Fruit fly (Drosophila melanogaster): Measurements from ENCODE around the gene NijA.

NijA gene

dm6 chr3L:10734561-10734960 is 37.9 kb upstream of the NijA start:
- peak; percentile 3 for TF ChIP-seq CG6808 (GFP tag; optimal IDR thresholded peaks at IDR 0.05)
- peak; percentile 0 for TF ChIP-seq Eip78C (GFP tag)
- peak; percentile 8 for TF ChIP-seq CG3919 (GFP tag; optimal IDR thresholded peaks at IDR 0.05)
- no peak for TF ChIP-seq Eip93F (GFP tag; optimal IDR thresholded peaks at IDR 0.05)
- TF ChIP-seq CG6854 (GFP tag; optimal IDR thresholded peaks at IDR 0.05): peak; percentile 21

dm6 chr3L:10733502-10733901 is 36.8 kb upstream of the NijA start:
- TF ChIP-seq Hr4 (GFP tag; optimal IDR thresholded peaks at IDR 0.05) (no peak), svp (GFP tag) (no peak), fd59A (GFP tag; optimal IDR thresholded peaks at IDR 0.05) (no peak), dac (GFP tag; optimal IDR thresholded peaks at IDR 0.05) (no peak), CG8119 (GFP tag; IDR thresholded peaks at IDR 0.05) (no peak), CG16779 (tag; optimal IDR thresholded peaks at IDR 0.05) (no peak), Eip75B (GFP tag; optimal IDR thresholded peaks at IDR 0.05) (no peak), eg (GFP tag; IDR thresholded peaks at IDR 0.05) (no peak), CG34406 (GFP tag; optimal IDR thresholded peaks at IDR 0.05) (no peak), CG6792 (GFP tag; optimal IDR thresholded peaks at IDR 0.05) (no peak), CG8632 (GFP tag; optimal IDR thresholded peaks at IDR 0.05) (no peak), Sox14 (GFP tag; optimal IDR thresholded peaks at IDR 0.05) (no peak), vri (GFP tag; optimal IDR thresholded peaks at IDR 0.05) (no peak), Met (GFP tag; optimal IDR thresholded peaks at IDR 0.05) (no peak), CG11902 (GFP tag; optimal IDR thresholded peaks at IDR 0.05) (no peak), ss (GFP tag; optimal IDR thresholded peaks at IDR 0.05) (no peak), topi (GFP tag; optimal IDR thresholded peaks at IDR 0.05) (no peak)

- TF ChIP-seq cyc (GFP tag; optimal IDR thresholded peaks at IDR 0.05) (no peak), ss (GFP tag; optimal IDR thresholded peaks at IDR 0.05) (no peak)
Measured at dm6 chr3L:10732032-10732431, 35.4 kb upstream of the NijA start.

dm6 chr3L:10727123-10727522 is 30.4 kb upstream of the NijA start:
- 0 out of 3 replicates have a peak, but pooled peaks have one; percentile 26 for TF ChIP-seq CG6163 (GFP tag; IDR thresholded peaks at IDR 0.05)
- no peak for TF ChIP-seq fd85E (GFP tag; optimal IDR thresholded peaks at IDR 0.05)
- peak; percentile 5 for TF ChIP-seq CG7368 (GFP tag; optimal IDR thresholded peaks at IDR 0.05)

- TF ChIP-seq fd85E (GFP tag; optimal IDR thresholded peaks at IDR 0.05) (no peak), CG8632 (GFP tag; optimal IDR thresholded peaks at IDR 0.05) (no peak), ss (GFP tag; optimal IDR thresholded peaks at IDR 0.05) (peak in 1 of 2 experiments; percentile 8), CG7368 (GFP tag; optimal IDR thresholded peaks at IDR 0.05) (peak; percentile 44)
Measured at dm6 chr3L:10724810-10725444, 28.2 kb upstream of the NijA start.

dm6 chr3L:10723596-10723995 is 26.9 kb upstream of the NijA start:
- no peak for TF ChIP-seq CG6808 (GFP tag; optimal IDR thresholded peaks at IDR 0.05)
- TF ChIP-seq CG34406 (GFP tag; optimal IDR thresholded peaks at IDR 0.05): no peak
- TF ChIP-seq Sox102F (GFP tag; optimal IDR thresholded peaks at IDR 0.05): no peak
- no peak for TF ChIP-seq fkh (GFP tag; optimal IDR thresholded peaks at IDR 0.05)
- no peak for TF ChIP-seq CG11902 (GFP tag; optimal IDR thresholded peaks at IDR 0.05)
- no peak for TF ChIP-seq Lpt (GFP tag; optimal IDR thresholded peaks at IDR 0.05)
- TF ChIP-seq cyc (GFP tag; optimal IDR thresholded peaks at IDR 0.05): no peak
- TF ChIP-seq CG9139 (GFP tag; optimal IDR thresholded peaks at IDR 0.05): no peak
- TF ChIP-seq CG10631 (GFP tag; optimal IDR thresholded peaks at IDR 0.05): no peak
- no peak for TF ChIP-seq achi (GFP tag; optimal IDR thresholded peaks at IDR 0.05)
- no peak for TF ChIP-seq Ets21C (GFP tag; optimal IDR thresholded peaks at IDR 0.05)
- TF ChIP-seq vri (GFP tag; optimal IDR thresholded peaks at IDR 0.05): no peak
- TF ChIP-seq Smox (GFP tag; optimal IDR thresholded peaks at IDR 0.05): no peak
- TF ChIP-seq pdm3 (GFP tag; optimal IDR thresholded peaks at IDR 0.05): no peak
- TF ChIP-seq Sox15 (GFP tag; optimal IDR thresholded peaks at IDR 0.05): no peak
- no peak for TF ChIP-seq CG8119 (GFP tag; IDR thresholded peaks at IDR 0.05)
- TF ChIP-seq CG7368 (GFP tag; optimal IDR thresholded peaks at IDR 0.05): no peak
- no peak for TF ChIP-seq net (GFP tag; optimal IDR thresholded peaks at IDR 0.05)
- no peak for TF ChIP-seq Met (GFP tag; optimal IDR thresholded peaks at IDR 0.05)
- no peak for TF ChIP-seq fd59A (GFP tag; optimal IDR thresholded peaks at IDR 0.05)
